Fruit fly (Drosophila melanogaster): Measurements from ENCODE around the gene chp.

The chp gene

DNA sequence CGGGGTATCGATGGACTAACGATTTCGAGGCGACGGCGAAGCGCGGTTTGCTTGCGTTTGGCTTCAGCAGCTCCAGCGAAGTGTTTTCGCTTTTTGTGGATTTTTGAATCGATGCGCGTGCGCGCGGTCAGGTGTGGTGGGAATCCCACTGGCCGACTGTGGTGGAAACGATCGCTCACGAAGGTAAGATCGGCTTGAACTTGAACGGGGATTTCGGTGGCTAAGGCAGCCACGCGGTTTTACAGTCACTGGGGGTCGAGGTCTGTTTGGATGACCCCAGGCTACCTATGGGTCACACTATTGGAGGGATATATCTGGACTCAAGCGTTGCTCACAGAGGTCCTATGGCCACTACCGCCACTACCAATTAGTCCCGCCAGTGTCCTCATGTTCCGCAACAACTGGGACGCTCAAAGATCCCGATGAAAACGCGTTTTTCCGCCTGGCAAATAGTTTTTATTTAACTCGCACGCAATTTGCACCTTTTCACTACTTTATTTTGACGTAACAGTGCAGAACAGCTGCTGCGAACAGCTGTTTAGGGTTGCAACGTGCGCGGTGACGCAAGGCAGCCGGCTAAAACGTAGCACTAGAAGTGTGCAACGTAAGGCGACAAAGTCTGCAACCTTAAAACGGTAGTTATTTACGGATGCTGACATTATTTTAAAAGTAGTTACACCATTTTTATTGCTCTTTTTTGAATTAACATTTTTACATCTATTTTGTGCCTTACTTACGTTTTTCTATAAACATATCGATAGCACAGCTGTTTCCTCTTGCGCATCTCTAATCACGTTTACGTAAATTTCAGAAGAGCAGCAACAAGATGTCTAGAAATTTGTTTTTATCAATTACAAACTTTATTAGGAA is 41.8 kb upstream of the chp start, which contains the start of the genes qless and mRpL32 (continued):
- TF ChIP-seq row (GFP tag; IDR thresholded peaks at IDR 0.05) (peak; percentile 75), ara (GFP tag; IDR thresholded peaks at IDR 0.05) (peak; percentile 94), CG4617 (GFP tag; optimal IDR thresholded peaks at IDR 0.05; ENCODE audit: borderline replicate concordance) (peak; percentile 33), Kr (GFP tag; optimal IDR thresholded peaks at IDR 0.05) (no peak), pita (GFP tag; optimal IDR thresholded peaks at IDR 0.05) (no peak), CG15696 (tag; optimal IDR thresholded peaks at IDR 0.05) (peak; percentile 56), cad (GFP tag; optimal IDR thresholded peaks at IDR 0.05) (no peak), Blimp-1 (GFP tag; optimal IDR thresholded peaks at IDR 0.05) (peak; percentile 55), jigr1 (GFP tag; IDR thresholded peaks at IDR 0.05) (no peak), CG2678 (tag; optimal IDR thresholded peaks at IDR 0.05) (no peak), chm (GFP tag; IDR thresholded peaks at IDR 0.05) (no peak), CG14667 (GFP tag; IDR thresholded peaks at IDR 0.05) (peak; percentile 22; the same call in 1 of the 2 replicates), Optix (GFP tag; IDR thresholded peaks at IDR 0.05) (no peak), CG14050 (GFP tag; IDR thresholded peaks at IDR 0.05) (no peak), wek (GFP tag; optimal IDR thresholded peaks at IDR 0.05) (no peak), CG10209 (GFP tag; optimal IDR thresholded peaks at IDR 0.05) (no peak), nom (GFP tag; optimal IDR thresholded peaks at IDR 0.05) (no peak), nerfin-2 (GFP tag; IDR thresholded peaks at IDR 0.05; ENCODE audit: partially characterized antibody) (0 out of 2 replicates have a peak, but pooled peaks have one; percentile 13), CHES-1-like (GFP tag; optimal IDR thresholded peaks at IDR 0.05) (peak; percentile 58), CG9727 (GFP tag; optimal IDR thresholded peaks at IDR 0.05) (peak; percentile 60), CG6175 (GFP tag; IDR thresholded peaks at IDR 0.05) (no peak), CG11456 (GFP tag; IDR thresholded peaks at IDR 0.05) (peak; percentile 82), CG10274 (GFP tag; optimal IDR thresholded peaks at IDR 0.05) (no peak), CG18262 (tag; optimal IDR thresholded peaks at IDR 0.05) (peak; percentile 74), NFAT (GFP tag; IDR thresholded peaks at IDR 0.05) (peak; percentile 62; the same call in 1 of the 2 replicates), usp (GFP tag; optimal IDR thresholded peaks at IDR 0.05) (no peak), CG2712 (tag; optimal IDR thresholded peaks at IDR 0.05) (peak; percentile 85), zfh1 (GFP tag; IDR thresholded peaks at IDR 0.05) (peak; percentile 90), gcm (GFP tag; optimal IDR thresholded peaks at IDR 0.05) (peak; percentile 24), Nf-YA (GFP tag; IDR thresholded peaks at IDR 0.05) (peak; percentile 39; the same call in 1 of the 2 replicates), CG3407 (GFP tag; optimal IDR thresholded peaks at IDR 0.05) (no peak), Neu2 (GFP tag; optimal IDR thresholded peaks at IDR 0.05; ENCODE audit: borderline replicate concordance) (peak; percentile 9), vnd (GFP tag; IDR thresholded peaks at IDR 0.05; ENCODE audit: partially characterized antibody) (peak; percentile 64), CG9609 (GFP tag; optimal IDR thresholded peaks at IDR 0.05) (peak; percentile 26), rib (GFP tag; IDR thresholded peaks at IDR 0.05) (no peak), CG10462 (GFP tag; optimal IDR thresholded peaks at IDR 0.05) (no peak), Oli (tag; optimal IDR thresholded peaks at IDR 0.05) (no peak), tup (GFP tag; optimal IDR thresholded peaks at IDR 0.05) (no peak), YL-1 (GFP tag; optimal IDR thresholded peaks at IDR 0.05) (peak; percentile 40), Atf6 (GFP tag; IDR thresholded peaks at IDR 0.05) (peak; percentile 43; the same call in 1 of the 2 replicates), CG8388 (GFP tag; optimal IDR thresholded peaks at IDR 0.05) (no peak), unc-4 (GFP tag; IDR thresholded peaks at IDR 0.05; ENCODE audit: partially characterized antibody) (peak; percentile 83), inv (GFP tag; IDR thresholded peaks at IDR 0.05; ENCODE audit: partially characterized antibody) (peak; percentile 30; the same call in 1 of the 2 replicates), CG42726 (GFP tag; IDR thresholded peaks at IDR 0.05; ENCODE audit: partially characterized antibody) (no peak), sima (GFP tag; optimal IDR thresholded peaks at IDR 0.05) (no peak), CG1024 (GFP tag; IDR thresholded peaks at IDR 0.05) (peak; percentile 68), CG16779 (GFP tag; IDR thresholded peaks at IDR 0.05) (0 out of 2 replicates have a peak, but pooled peaks have one; percentile 9), Lhr (GFP tag; optimal IDR thresholded peaks at IDR 0.05) (no peak)

Measured in whole organism, embryonic.